Fruit fly (Drosophila melanogaster) S2 (cell line): ENCODE data around the gene CG32855.

Experiments
- CG8478 ChIP-seq: fragments of >200 bp; optimal IDR thresholded peaks from 2 replicates; lab custom pipeline; 2018
- CTCF ChIP-seq, 2 experiments: fragments of >200 bp; optimal IDR thresholded peaks; 2 replicates each; lab custom pipeline; 2018

DNA sequence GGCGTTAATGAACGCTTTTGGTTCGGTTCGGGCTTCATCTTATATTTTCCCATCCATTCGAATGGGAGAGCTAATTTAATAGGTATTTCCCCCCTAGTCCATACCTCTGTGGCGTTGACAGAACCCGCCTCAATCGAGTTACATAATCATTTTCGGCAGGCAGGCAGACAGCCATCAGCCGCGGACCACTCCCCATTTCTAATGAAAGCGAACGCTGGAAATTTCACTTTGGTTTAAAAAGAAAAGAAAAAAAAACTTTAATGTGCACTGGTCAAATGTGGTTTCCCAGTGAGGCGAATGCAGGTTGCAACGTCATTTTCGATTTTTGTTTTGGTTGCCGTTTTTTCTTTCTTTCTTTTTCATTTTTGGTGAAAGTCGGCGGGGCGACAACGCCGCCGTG, 1.6 kb upstream of the CG32855 start:
- TF ChIP-seq CTCF (optimal IDR thresholded peaks at IDR 0.05; lab: Kevin White, UChicago) (no peak), CG8478 (lab: Kevin White, UChicago) (no peak)
